Fruit fly (Drosophila melanogaster): ENCODE measurements around the gene ems.

ems gene

dm6 chr3R:13884929-13885328 lies 16.7 kb upstream of the ems start (continued):
- TF ChIP-seq CG6163 (GFP tag; IDR thresholded peaks at IDR 0.05) (peak; percentile 61; the same call in 2 of the 3 replicates), Eip93F (GFP tag; optimal IDR thresholded peaks at IDR 0.05) (no peak), cyc (GFP tag; optimal IDR thresholded peaks at IDR 0.05) (no peak), CG11762 (GFP tag; optimal IDR thresholded peaks at IDR 0.05; ENCODE audit: insufficient read depth) (no peak), Eip78C (GFP tag) (peak; percentile 73), Sox102F (GFP tag; optimal IDR thresholded peaks at IDR 0.05) (no peak), spab (GFP tag; optimal IDR thresholded peaks at IDR 0.05) (peak; percentile 47)

dm6 chr3R:13887812-13888211 lies 13.8 kb upstream of the ems start:
- no peak for TF ChIP-seq CG1621 (tag; optimal IDR thresholded peaks at IDR 0.05)
- no peak for TF ChIP-seq CG31627 (GFP tag; optimal IDR thresholded peaks at IDR 0.05)
- TF ChIP-seq cyc (GFP tag; optimal IDR thresholded peaks at IDR 0.05): no peak
- no peak for TF ChIP-seq CG6808 (GFP tag; optimal IDR thresholded peaks at IDR 0.05)
- no peak for TF ChIP-seq esn (GFP tag; optimal IDR thresholded peaks at IDR 0.05)
- no peak for TF ChIP-seq CG9139 (GFP tag; optimal IDR thresholded peaks at IDR 0.05)
- no peak for TF ChIP-seq dac (GFP tag; optimal IDR thresholded peaks at IDR 0.05)
- no peak for TF ChIP-seq spab (GFP tag; optimal IDR thresholded peaks at IDR 0.05)
- TF ChIP-seq fd85E (GFP tag; optimal IDR thresholded peaks at IDR 0.05): no peak
- TF ChIP-seq svp (GFP tag): no peak
- no peak for TF ChIP-seq fkh (GFP tag; optimal IDR thresholded peaks at IDR 0.05)
- TF ChIP-seq Met (GFP tag; optimal IDR thresholded peaks at IDR 0.05): no peak
- TF ChIP-seq CG11902 (GFP tag; optimal IDR thresholded peaks at IDR 0.05): no peak
- no peak for TF ChIP-seq fd59A (GFP tag; optimal IDR thresholded peaks at IDR 0.05)
- no peak for TF ChIP-seq CG6276 (GFP tag; optimal IDR thresholded peaks at IDR 0.05)
- no peak for TF ChIP-seq CG3032 (tag; optimal IDR thresholded peaks at IDR 0.05)
- no peak for TF ChIP-seq Sox14 (GFP tag; optimal IDR thresholded peaks at IDR 0.05)
- TF ChIP-seq Sox15 (GFP tag; optimal IDR thresholded peaks at IDR 0.05): no peak

dm6 chr3R:13888332-13888731 lies 13.3 kb upstream of the ems start:
- TF ChIP-seq pdm3 (GFP tag; optimal IDR thresholded peaks at IDR 0.05) (no peak), CG15336 (GFP tag; IDR thresholded peaks at IDR 0.05) (no peak), dsx (GFP tag; optimal IDR thresholded peaks at IDR 0.05; ENCODE audit: poor library complexity, severe bottlenecking) (no peak), CG3919 (GFP tag; optimal IDR thresholded peaks at IDR 0.05) (no peak), ss (GFP tag; optimal IDR thresholded peaks at IDR 0.05) (no peak), Eip78C (GFP tag) (peak; percentile 38), svp (GFP tag) (peak; percentile 12)

DNA sequence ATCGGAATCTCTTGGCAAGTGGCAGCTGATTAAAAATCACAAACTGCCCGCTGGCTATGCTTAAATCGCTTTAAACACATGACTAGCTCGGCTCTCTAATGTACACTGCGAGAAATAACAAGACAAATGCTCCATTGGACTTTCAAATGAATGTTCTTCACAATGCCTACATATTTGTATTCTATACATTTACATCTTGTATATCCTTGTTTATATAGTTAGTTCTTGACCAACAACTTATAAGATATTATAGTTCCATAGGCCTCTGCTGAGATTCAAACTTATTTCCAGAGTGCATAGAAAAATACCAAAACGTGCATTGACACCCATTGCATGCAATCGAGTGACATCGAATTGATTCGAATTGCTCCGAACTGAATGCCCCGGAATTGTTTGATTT lies 8.8 kb upstream of the ems start:
- no peak for TF ChIP-seq Gug (GFP tag; IDR thresholded peaks at IDR 0.05)
- TF ChIP-seq CG3032 (tag; optimal IDR thresholded peaks at IDR 0.05): no peak
- TF ChIP-seq CG11902 (GFP tag; optimal IDR thresholded peaks at IDR 0.05): no peak
- TF ChIP-seq CG6163 (GFP tag; IDR thresholded peaks at IDR 0.05): no peak
- TF ChIP-seq CG11294 (GFP tag; IDR thresholded peaks at IDR 0.05): no peak
- TF ChIP-seq fd85E (GFP tag; optimal IDR thresholded peaks at IDR 0.05): no peak
- TF ChIP-seq Eip75B (GFP tag; optimal IDR thresholded peaks at IDR 0.05): no peak
- TF ChIP-seq CG31627 (GFP tag; optimal IDR thresholded peaks at IDR 0.05): no peak
- no peak for TF ChIP-seq Ets21C (GFP tag; optimal IDR thresholded peaks at IDR 0.05)
- no peak for TF ChIP-seq Hr38 (GFP tag; optimal IDR thresholded peaks at IDR 0.05)
- TF ChIP-seq CG10631 (GFP tag; optimal IDR thresholded peaks at IDR 0.05): no peak
- no peak for TF ChIP-seq Hr4 (GFP tag; optimal IDR thresholded peaks at IDR 0.05)
- no peak for TF ChIP-seq CG8119 (GFP tag; IDR thresholded peaks at IDR 0.05)
- TF ChIP-seq CG6808 (GFP tag; optimal IDR thresholded peaks at IDR 0.05): no peak
